Fruit fly (Drosophila melanogaster) whole organism, embryonic: ENCODE data around the gene Exn.

ENCODE experiments used
- Adf1 ChIP-seq: fragments of 200-800 bp; sonication (Bioruptor generic); IDR thresholded peaks from 2 replicates; pipeline ENCODE4 v1.3.6; 2022; ENCODE audit warnings: missing biosample characterization, missing genetic modification characterization
- Aef1 ChIP-seq: fragments of 200-800 bp; sonication (Bioruptor generic); IDR thresholded peaks from 3 replicates; pipeline ENCODE4 v1.3.6; 2022; ENCODE audit warnings: missing biosample characterization, missing genetic modification characterization
- Atf3 ChIP-seq: fragments of 200-800 bp; sonication (Bioruptor generic); optimal IDR thresholded peaks from 3 replicates; lab custom pipeline; 2016; ENCODE audit warnings: missing biosample characterization, missing genetic modification characterization
- CG12391 ChIP-seq: fragments of 200-800 bp; sonication (Bioruptor generic); optimal IDR thresholded peaks from 3 replicates; lab custom pipeline; 2018; ENCODE audit warnings: missing biosample characterization, mild to moderate bottlenecking, missing genetic modification characterization, moderate library complexity
- CG1602 ChIP-seq: fragments of 200-800 bp; sonication (Bioruptor generic); optimal IDR thresholded peaks from 3 replicates; lab custom pipeline; 2016; ENCODE audit warnings: missing biosample characterization, missing genetic modification characterization
- CG17359 ChIP-seq: fragments of 200-800 bp; sonication (Bioruptor generic); optimal IDR thresholded peaks from 3 replicates; lab custom pipeline; 2018; ENCODE audit warnings: missing biosample characterization, mild to moderate bottlenecking, missing genetic modification characterization, moderate library complexity
- CG18476 ChIP-seq: fragments of 200-800 bp; sonication (Bioruptor generic); optimal IDR thresholded peaks from 2 replicates; lab custom pipeline; 2016; ENCODE audit warnings: missing biosample characterization, mild to moderate bottlenecking, missing genetic modification characterization
- CG2875 ChIP-seq: fragments of 200-800 bp; sonication (Bioruptor generic); optimal IDR thresholded peaks from 2 replicates; lab custom pipeline; 2017; ENCODE audit warnings: missing biosample characterization, mild to moderate bottlenecking, missing genetic modification characterization, missing genetic modification reagents
- CG2889 ChIP-seq: fragments of 200-800 bp; sonication (Bioruptor generic); IDR thresholded peaks from 3 replicates; pipeline ENCODE4 v1.3.6; 2022; ENCODE audit warnings: missing biosample characterization, missing genetic modification characterization
- CG33213 ChIP-seq: fragments of 200-800 bp; sonication (Bioruptor generic); optimal IDR thresholded peaks from 3 replicates; lab custom pipeline; 2016; ENCODE audit warnings: missing biosample characterization, missing genetic modification characterization
- CG33557 ChIP-seq: fragments of 200-800 bp; sonication (Bioruptor generic); optimal IDR thresholded peaks from 2 replicates; lab custom pipeline; 2019; ENCODE audit warnings: missing biosample characterization, mild to moderate bottlenecking, missing genetic modification characterization, moderate library complexity
- CG3847 ChIP-seq: fragments of 200-800 bp; sonication (Bioruptor generic); IDR thresholded peaks from 2 replicates; pipeline ENCODE4 v1.3.6; 2022; ENCODE audit warnings: missing biosample characterization, missing genetic modification characterization
- CG4328 ChIP-seq: fragments of 200-800 bp; sonication (Bioruptor generic); optimal IDR thresholded peaks from 3 replicates; lab custom pipeline; 2017; ENCODE audit warnings: missing biosample characterization, missing genetic modification reagents, missing genetic modification characterization
- CG6175 ChIP-seq: fragments of 200-800 bp; sonication (Bioruptor generic); IDR thresholded peaks from 3 replicates; pipeline ENCODE4 v1.3.6; 2022; ENCODE audit warnings: missing biosample characterization, missing genetic modification characterization
- CG6813 ChIP-seq: fragments of 200-800 bp; sonication (Bioruptor generic); optimal IDR thresholded peaks from 2 replicates; lab custom pipeline; 2017; ENCODE audit warnings: missing biosample characterization, missing genetic modification characterization, mild to moderate bottlenecking, moderate library complexity, missing genetic modification reagents
- CG9727 ChIP-seq: fragments of 200-800 bp; sonication (Bioruptor generic); optimal IDR thresholded peaks from 3 replicates; lab custom pipeline; 2017; ENCODE audit warnings: missing biosample characterization, mild to moderate bottlenecking, missing genetic modification characterization
- CG9876 ChIP-seq: fragments of 200-800 bp; sonication (Bioruptor generic); optimal IDR thresholded peaks from 2 replicates; lab custom pipeline; 2016; ENCODE audit warnings: missing biosample characterization, missing genetic modification characterization
- Dbx ChIP-seq: fragments of 200-800 bp; sonication (Bioruptor generic); IDR thresholded peaks from 3 replicates; pipeline ENCODE4 v1.3.6; 2022; ENCODE audit warnings: missing biosample characterization, missing genetic modification characterization
- GATAe ChIP-seq: fragments of 200-800 bp; sonication (Bioruptor generic); conservative IDR thresholded peaks from 2 replicates; pipeline ENCODE4 v1.3.6; 2022; ENCODE audit warnings: missing biosample characterization, missing genetic modification characterization
- Kr ChIP-seq: fragments of 200-800 bp; sonication (Bioruptor generic); optimal IDR thresholded peaks from 2 replicates; lab custom pipeline; 2017; ENCODE audit warnings: missing biosample characterization, mild to moderate bottlenecking, missing genetic modification characterization
- Med ChIP-seq: fragments of 200-800 bp; sonication (Bioruptor generic); peaks from one replicate; lab custom pipeline; 2016; ENCODE audit warnings: missing biosample characterization, missing genetic modification characterization, mild to moderate bottlenecking, inconsistent platforms, moderate library complexity
- Nf-YA ChIP-seq: fragments of 200-800 bp; sonication (Bioruptor generic); IDR thresholded peaks from 2 replicates; pipeline ENCODE4 v1.3.6; 2022; ENCODE audit warnings: missing biosample characterization, missing genetic modification characterization
- Nf-YB ChIP-seq: fragments of 200-800 bp; sonication (Bioruptor generic); optimal IDR thresholded peaks from 3 replicates; lab custom pipeline; 2019; ENCODE audit warnings: missing biosample characterization, mild to moderate bottlenecking, missing genetic modification characterization, moderate library complexity
- Oli ChIP-seq: fragments of 200-800 bp; sonication (Bioruptor generic); optimal IDR thresholded peaks from 2 replicates; lab custom pipeline; 2018; ENCODE audit warnings: missing biosample characterization, mild to moderate bottlenecking, missing genetic modification characterization, moderate library complexity
- Pdp1 ChIP-seq, 2 experiments: fragments of 200-800 bp; sonication (Bioruptor generic); optimal IDR thresholded peaks; 3 replicates each; lab custom pipeline; 2016; ENCODE audit warnings: missing biosample characterization in 2 of 2, missing genetic modification characterization in 2 of 2, mild to moderate bottlenecking in 1 of 2, moderate library complexity in 1 of 2
- TFAM ChIP-seq: fragments of 200-800 bp; sonication (Bioruptor generic); optimal IDR thresholded peaks from 2 replicates; lab custom pipeline; 2017; ENCODE audit warnings: missing biosample characterization, missing genetic modification characterization, inconsistent platforms
- al ChIP-seq: fragments of 200-800 bp; sonication (Bioruptor generic); IDR thresholded peaks from 2 replicates; pipeline ENCODE4 v1.3.6; 2022; ENCODE audit warnings: missing biosample characterization, missing genetic modification characterization
- cas ChIP-seq: fragments of 200-800 bp; sonication (Bioruptor generic); IDR thresholded peaks from 2 replicates; pipeline ENCODE4 v1.3.6; 2022; ENCODE audit warnings: missing biosample characterization, missing genetic modification characterization
- chinmo ChIP-seq: fragments of 200-800 bp; sonication (Bioruptor generic); IDR thresholded peaks from 4 replicates; pipeline ENCODE4 v1.3.6; 2022; ENCODE audit warnings: missing biosample characterization, missing genetic modification characterization; ENCODE audit not compliant: partially characterized antibody
- croc ChIP-seq: fragments of 200-800 bp; sonication (Bioruptor generic); conservative IDR thresholded peaks from 3 replicates; pipeline ENCODE4 v1.3.6; 2022; ENCODE audit warnings: missing biosample characterization, missing genetic modification characterization
- crp ChIP-seq, 2 experiments: fragments of 200-800 bp; sonication (Bioruptor generic); optimal IDR thresholded peaks; 2 replicates in 1 of 2; 3 replicates in 1 of 2; lab custom pipeline; 2017; ENCODE audit warnings: missing biosample characterization in 2 of 2, missing genetic modification characterization in 2 of 2, mild to moderate bottlenecking in 1 of 2, moderate library complexity in 1 of 2
- cwo ChIP-seq: fragments of 200-800 bp; sonication (Bioruptor generic); optimal IDR thresholded peaks from 3 replicates; lab custom pipeline; 2017; ENCODE audit warnings: missing biosample characterization, missing genetic modification characterization, mild to moderate bottlenecking, moderate library complexity, missing genetic modification reagents
- da ChIP-seq: fragments of 200-800 bp; sonication (Bioruptor generic); optimal IDR thresholded peaks from 2 replicates; lab custom pipeline; 2016; ENCODE audit warnings: missing biosample characterization, missing genetic modification characterization
- danr ChIP-seq: fragments of 200-800 bp; sonication (Bioruptor generic); IDR thresholded peaks from 2 replicates; pipeline ENCODE4 v1.3.6; 2022; ENCODE audit warnings: missing biosample characterization, missing genetic modification characterization
- ewg ChIP-seq: fragments of 200-800 bp; sonication (Bioruptor generic); optimal IDR thresholded peaks from 3 replicates; lab custom pipeline; 2017; ENCODE audit warnings: mild to moderate bottlenecking, missing biosample characterization, missing genetic modification reagents, missing genetic modification characterization
- fd3F ChIP-seq: fragments of 200-800 bp; sonication (Bioruptor generic); optimal IDR thresholded peaks from 2 replicates; lab custom pipeline; 2018; ENCODE audit warnings: missing biosample characterization, mild to moderate bottlenecking, missing genetic modification characterization, moderate library complexity
- gcm ChIP-seq: fragments of 200-800 bp; sonication (Bioruptor generic); optimal IDR thresholded peaks from 2 replicates; lab custom pipeline; 2019; ENCODE audit warnings: missing biosample characterization, mild to moderate bottlenecking, missing genetic modification characterization, moderate library complexity
- gcm2 ChIP-seq: fragments of 200-800 bp; sonication (Bioruptor generic); optimal IDR thresholded peaks from 2 replicates; lab custom pipeline; 2016; ENCODE audit warnings: missing biosample characterization, missing genetic modification characterization
- h ChIP-seq: fragments of >200 bp; optimal IDR thresholded peaks from 2 replicates; lab custom pipeline; 2017
- lab ChIP-seq: fragments of 200-800 bp; sonication (Bioruptor generic); optimal IDR thresholded peaks from 3 replicates; lab custom pipeline; 2017; ENCODE audit warnings: missing biosample characterization, missing genetic modification characterization, mild to moderate bottlenecking, moderate library complexity, missing genetic modification reagents
- lmd ChIP-seq: fragments of 200-800 bp; sonication (Bioruptor generic); IDR thresholded peaks from 2 replicates; pipeline ENCODE4 v1.3.6; 2022; ENCODE audit warnings: missing biosample characterization, missing genetic modification characterization
- mirr ChIP-seq: fragments of 200-800 bp; sonication (Bioruptor generic); optimal IDR thresholded peaks from 3 replicates; lab custom pipeline; 2018; ENCODE audit warnings: missing biosample characterization, mild to moderate bottlenecking, missing genetic modification characterization
- nom ChIP-seq: fragments of 200-800 bp; sonication (Bioruptor generic); optimal IDR thresholded peaks from 2 replicates; lab custom pipeline; 2017; ENCODE audit warnings: missing biosample characterization, missing genetic modification characterization, mild to moderate bottlenecking, moderate library complexity, missing genetic modification reagents
- pfk ChIP-seq: fragments of 200-800 bp; sonication (Bioruptor generic); optimal IDR thresholded peaks from 2 replicates; lab custom pipeline; 2018; ENCODE audit warnings: missing biosample characterization, mild to moderate bottlenecking, missing genetic modification characterization, moderate library complexity
- psq ChIP-seq: fragments of 200-800 bp; sonication (Bioruptor generic); optimal IDR thresholded peaks from 2 replicates; lab custom pipeline; 2017; ENCODE audit warnings: missing biosample characterization, missing genetic modification characterization
- seq ChIP-seq: fragments of 200-800 bp; sonication (Bioruptor generic); IDR thresholded peaks from 2 replicates; pipeline ENCODE4 v1.3.6; 2022; ENCODE audit warnings: missing biosample characterization, missing genetic modification characterization
- sr ChIP-seq: fragments of 200-800 bp; sonication (Bioruptor generic); IDR thresholded peaks from 3 replicates; pipeline ENCODE4 v1.3.6; 2022; ENCODE audit warnings: missing biosample characterization, missing genetic modification characterization
- tup ChIP-seq: fragments of 200-800 bp; sonication (Bioruptor generic); optimal IDR thresholded peaks from 2 replicates; lab custom pipeline; 2016; ENCODE audit warnings: missing biosample characterization, mild to moderate bottlenecking, missing genetic modification characterization, moderate library complexity
- zen ChIP-seq: fragments of 200-800 bp; sonication (Bioruptor generic); optimal IDR thresholded peaks from 3 replicates; lab custom pipeline; 2018; ENCODE audit warnings: missing biosample characterization, mild to moderate bottlenecking, missing genetic modification characterization, moderate library complexity

The Exn gene

DNA sequence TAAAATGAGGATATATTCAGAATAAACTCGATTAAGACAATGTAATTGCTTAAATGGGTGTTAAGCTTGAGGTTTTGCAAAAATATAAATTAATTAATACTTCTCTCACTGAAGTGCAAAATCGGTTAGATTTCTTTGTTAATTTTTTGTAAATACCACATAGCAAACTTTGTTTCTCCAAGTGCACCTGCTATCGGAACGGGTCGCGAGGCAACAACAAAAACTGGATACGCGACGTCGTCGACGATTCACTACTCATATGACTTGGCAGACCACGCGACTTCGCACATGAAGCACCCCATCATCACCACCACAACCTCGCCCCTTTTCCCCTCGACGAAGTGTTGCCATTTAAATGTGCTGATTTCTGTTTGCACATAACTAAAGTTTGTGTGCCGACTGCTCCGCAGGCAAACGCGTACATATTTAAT lies 37.2 kb downstream of the Exn start (continued):
- TF ChIP-seq CG1602 (GFP tag; lab: Kevin White, UChicago) (no peak), GATAe (0 out of 2 replicates have a peak, but pooled peaks have one; percentile 14), CG9727 (GFP tag; lab: Kevin White, UChicago) (peak; percentile 7), fd3F (no peak), Kr (GFP tag; lab: Kevin White, UChicago) (no peak), cas (GFP tag; lab: Robert Waterston, UW) (no peak), lmd (peak; percentile 56; the same call in 1 of the 2 replicates), CG17359 (tag; lab: Kevin White, UChicago) (peak; percentile 33), CG2889 (GFP tag; lab: Robert Waterston, UW) (no peak), al (GFP tag; lab: Robert Waterston, UW) (peak; percentile 33; the same call in 1 of the 2 replicates), Dbx (GFP tag; lab: Robert Waterston, UW) (no peak), sr (no peak), crp (GFP tag; optimal IDR thresholded peaks at IDR 0.05; lab: Kevin White, UChicago) (no peak), CG4328 (GFP tag; lab: Kevin White, UChicago) (no peak), ewg (no peak), Aef1 (GFP tag; lab: Robert Waterston, UW) (no peak), pfk (no peak), Atf3 (no peak), Nf-YA (GFP tag; lab: Robert Waterston, UW) (no peak), CG18476 (GFP tag; lab: Kevin White, UChicago) (no peak), mirr (GFP tag; lab: Kevin White, UChicago) (peak; percentile 72), TFAM (GFP tag; lab: Kevin White, UChicago) (no peak), gcm2 (GFP tag; lab: Kevin White, UChicago) (no peak), Nf-YB (GFP tag; lab: Kevin White, UChicago) (no peak)

DNA sequence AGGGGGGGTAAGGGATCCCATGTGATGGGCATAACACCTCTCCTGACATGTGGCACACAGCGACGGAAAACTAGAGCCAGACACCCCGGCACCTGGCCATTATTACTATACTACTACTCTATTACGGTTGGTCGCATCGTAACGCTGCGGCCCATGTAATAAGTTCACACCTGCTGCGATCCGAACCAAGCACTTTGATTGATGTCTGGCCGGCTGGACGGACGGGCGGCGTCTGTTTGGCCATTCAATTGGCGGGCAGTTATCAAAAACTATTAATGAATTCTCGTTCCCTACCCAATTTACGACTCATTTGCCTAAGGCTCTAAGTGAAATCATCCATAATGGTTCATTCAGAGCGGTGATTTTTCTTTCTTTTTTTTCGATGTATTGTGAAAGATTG lies 37.7 kb downstream of the Exn start:
- no peak for TF ChIP-seq zen (tag; lab: Kevin White, UChicago)
- no peak for TF ChIP-seq mirr (GFP tag; lab: Kevin White, UChicago)
- no peak for TF ChIP-seq Adf1 (GFP tag; lab: Robert Waterston, UW)
- peak in 1 of 2 experiments; percentile 8 for TF ChIP-seq Pdp1 (GFP tag; optimal IDR thresholded peaks at IDR 0.05; lab: Kevin White, UChicago)
- no peak for TF ChIP-seq h
- TF ChIP-seq nom (GFP tag; lab: Kevin White, UChicago): no peak
- peak; percentile 42 for TF ChIP-seq cwo (GFP tag; lab: Kevin White, UChicago)
- no peak for TF ChIP-seq danr
- TF ChIP-seq CG2875: no peak
- no peak for TF ChIP-seq CG6813 (GFP tag; lab: Kevin White, UChicago)
- TF ChIP-seq tup (GFP tag; lab: Kevin White, UChicago): no peak
- 0 out of 4 replicates have a peak, but pooled peaks have one; percentile 29 for TF ChIP-seq chinmo
- no peak for TF ChIP-seq psq
- TF ChIP-seq CG33213 (GFP tag; lab: Kevin White, UChicago): no peak
- TF ChIP-seq CG33557 (GFP tag; lab: Kevin White, UChicago): no peak
- TF ChIP-seq CG12391 (tag; lab: Kevin White, UChicago): no peak
- peak; percentile 50 for TF ChIP-seq Med (GFP tag; lab: Kevin White, UChicago)
- TF ChIP-seq gcm (GFP tag; lab: Kevin White, UChicago): no peak
- TF ChIP-seq da: no peak
- TF ChIP-seq Oli: no peak
- no peak for TF ChIP-seq seq (GFP tag; lab: Robert Waterston, UW)
- 0 out of 3 replicates have a peak, but pooled peaks have one; percentile 2 for TF ChIP-seq CG6175 (GFP tag; lab: Robert Waterston, UW)
- TF ChIP-seq lab (GFP tag; lab: Kevin White, UChicago): peak; percentile 62
- TF ChIP-seq croc (GFP tag; lab: Robert Waterston, UW): no peak
- no peak for TF ChIP-seq CG3847 (GFP tag; lab: Robert Waterston, UW)
- TF ChIP-seq CG9876 (GFP tag; lab: Kevin White, UChicago): no peak
